Worm (Caenorhabditis elegans): ENCODE measurements around the gene sdz-20.
"Not testable (repeated sequence)": the region's sequence is repeated elsewhere in the genome, so short reads cannot be mapped to it uniquely, and the experiment has no call there.

sdz-20 gene

DNA sequence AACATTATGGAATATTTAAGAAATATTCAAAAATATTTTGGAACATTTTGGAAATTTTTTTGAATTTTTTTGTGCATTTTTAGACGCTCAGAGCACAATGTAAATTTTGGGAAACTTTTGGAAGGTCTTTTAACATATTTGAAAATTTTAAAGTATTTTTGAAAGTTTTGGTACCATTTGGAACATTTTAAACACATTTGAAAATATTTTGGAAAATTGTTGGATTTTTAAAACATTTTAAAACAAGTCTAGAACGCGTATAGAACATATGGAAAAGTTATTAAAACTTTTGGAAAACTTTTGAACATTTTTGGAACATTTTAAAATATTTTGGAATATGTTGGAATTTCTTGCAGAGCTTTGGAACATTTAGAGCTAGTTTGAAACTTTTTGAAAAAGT is at the start of gene sdz-20:
sdz-20 (plus strand) TSS at position 301 of the 400 bp plus-strand sequence.
- TF ChIP-seq nhr-21 (tag; optimal IDR thresholded peaks at IDR 0.05) (no peak), lsy-2 (tag; optimal IDR thresholded peaks at IDR 0.05) (no peak), Y55F3AM.14 (GFP tag; optimal IDR thresholded peaks at IDR 0.05) (no peak), nhr-23 (tag; optimal IDR thresholded peaks at IDR 0.05) (no peak), snpc-4 (tag; optimal IDR thresholded peaks at IDR 0.05) (no peak), ZK546.5 (tag; optimal IDR thresholded peaks at IDR 0.05) (no peak), ztf-1 (GFP tag; conservative IDR thresholded peaks at IDR 0.05) (no peak), unc-62 (GFP tag; optimal IDR thresholded peaks at IDR 0.05) (no peak), mdl-1 (tag; optimal IDR thresholded peaks at IDR 0.05) (no peak), egl-27 (tag; optimal IDR thresholded peaks at IDR 0.05) (no peak), fos-1 (tag; optimal IDR thresholded peaks at IDR 0.05) (no peak), mbf-1 (tag; optimal IDR thresholded peaks at IDR 0.05) (no peak), nhr-12 (tag; optimal IDR thresholded peaks at IDR 0.05) (no peak), ceh-16 (tag; optimal IDR thresholded peaks at IDR 0.05) (no peak), nhr-77 (tag; optimal IDR thresholded peaks at IDR 0.05) (no peak), ztf-11 (tag; optimal IDR thresholded peaks at IDR 0.05) (no peak), C34F6.9 (tag; optimal IDR thresholded peaks at IDR 0.05) (no peak), unc-55 (GFP tag; optimal IDR thresholded peaks at IDR 0.05) (no peak), peb-1 (tag; optimal IDR thresholded peaks at IDR 0.05) (no peak), nhr-129 (tag; optimal IDR thresholded peaks at IDR 0.05) (no peak)

DNA sequence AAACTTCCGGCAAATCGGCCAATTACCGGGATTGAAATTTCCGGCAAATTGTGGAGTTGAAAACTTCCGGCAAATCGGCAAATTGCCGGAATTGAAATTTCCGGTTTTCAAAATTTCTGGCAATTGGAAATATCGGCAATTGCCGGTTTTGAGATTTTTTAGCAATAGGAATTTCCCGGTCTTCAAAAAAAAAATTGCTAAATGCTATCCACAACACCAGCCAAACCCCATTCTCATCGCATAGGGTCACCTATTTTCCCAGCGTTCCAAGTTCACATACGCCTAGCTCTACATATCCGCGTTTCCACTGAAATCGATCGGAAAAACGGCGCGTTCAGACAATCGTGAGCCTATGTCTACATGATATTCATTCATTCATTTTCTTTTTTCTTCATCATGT is 48.4 kb upstream of the sdz-20 start, which contains the start of gene F56A8.8:
F56A8.8 (plus strand) TSS at position 301 of the 400 bp plus-strand sequence.
- TF ChIP-seq ztf-4 (tag; optimal IDR thresholded peaks at IDR 0.05) (no peak), dmd-4 (tag; optimal IDR thresholded peaks at IDR 0.05) (no peak), nhr-6 (tag; optimal IDR thresholded peaks at IDR 0.05) (no peak), zag-1 (tag; optimal IDR thresholded peaks at IDR 0.05) (no peak), elt-1 (tag; optimal IDR thresholded peaks at IDR 0.05) (no peak), ztf-11 (tag; optimal IDR thresholded peaks at IDR 0.05) (no peak), sma-9 (GFP tag; optimal IDR thresholded peaks at IDR 0.05) (no peak), sma-9 (tag; optimal IDR thresholded peaks at IDR 0.05) (no peak), egl-27 (tag; optimal IDR thresholded peaks at IDR 0.05) (no peak), snpc-4 (tag; optimal IDR thresholded peaks at IDR 0.05) (no peak), nhr-10 (tag; optimal IDR thresholded peaks at IDR 0.05) (no peak), alr-1 (tag; optimal IDR thresholded peaks at IDR 0.05) (no peak), aly-2 (tag; optimal IDR thresholded peaks at IDR 0.05) (no peak), lsy-2 (tag; optimal IDR thresholded peaks at IDR 0.05) (no peak), nhr-129 (tag; optimal IDR thresholded peaks at IDR 0.05) (no peak), elt-3 (tag; optimal IDR thresholded peaks at IDR 0.05) (no peak), lin-11 (tag; optimal IDR thresholded peaks at IDR 0.05) (no peak), nhr-11 (tag; optimal IDR thresholded peaks at IDR 0.05) (no peak)

DNA sequence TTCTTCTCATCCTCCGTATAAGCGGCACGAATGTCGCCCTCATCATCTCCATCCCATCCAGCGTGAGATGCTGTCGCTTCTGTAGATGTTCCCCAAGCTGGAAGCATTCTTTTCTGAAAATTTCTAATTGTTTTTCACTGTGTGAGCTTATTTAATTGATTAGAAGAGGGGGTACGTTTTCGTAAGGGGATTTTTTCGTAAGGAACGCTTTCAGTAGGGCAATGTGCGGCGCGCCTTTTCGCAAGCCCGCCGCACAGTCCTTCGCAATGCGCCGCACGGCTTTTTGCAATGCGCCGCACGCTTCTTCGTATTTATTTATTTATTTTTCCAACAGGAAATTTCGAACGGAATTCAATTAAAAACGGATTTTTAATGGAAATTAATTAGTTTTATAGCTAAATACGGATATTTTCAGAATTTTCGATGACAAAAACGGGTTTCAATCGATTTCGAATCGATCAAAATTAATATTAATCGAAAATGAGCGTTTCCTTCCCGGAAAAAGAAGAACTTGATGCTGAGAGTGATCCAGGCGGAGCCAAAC is 40.8 kb upstream of the sdz-20 start, which contains the start of gene set-25:
set-25 (minus strand) TSS at position 120 of the 544 bp plus-strand sequence.
- TF ChIP-seq lsy-2 (tag; optimal IDR thresholded peaks at IDR 0.05), result peak in 1 of 2 experiments; percentile 37
- TF ChIP-seq sma-3 (GFP tag; optimal IDR thresholded peaks at IDR 0.05), result peak; percentile 8

DNA sequence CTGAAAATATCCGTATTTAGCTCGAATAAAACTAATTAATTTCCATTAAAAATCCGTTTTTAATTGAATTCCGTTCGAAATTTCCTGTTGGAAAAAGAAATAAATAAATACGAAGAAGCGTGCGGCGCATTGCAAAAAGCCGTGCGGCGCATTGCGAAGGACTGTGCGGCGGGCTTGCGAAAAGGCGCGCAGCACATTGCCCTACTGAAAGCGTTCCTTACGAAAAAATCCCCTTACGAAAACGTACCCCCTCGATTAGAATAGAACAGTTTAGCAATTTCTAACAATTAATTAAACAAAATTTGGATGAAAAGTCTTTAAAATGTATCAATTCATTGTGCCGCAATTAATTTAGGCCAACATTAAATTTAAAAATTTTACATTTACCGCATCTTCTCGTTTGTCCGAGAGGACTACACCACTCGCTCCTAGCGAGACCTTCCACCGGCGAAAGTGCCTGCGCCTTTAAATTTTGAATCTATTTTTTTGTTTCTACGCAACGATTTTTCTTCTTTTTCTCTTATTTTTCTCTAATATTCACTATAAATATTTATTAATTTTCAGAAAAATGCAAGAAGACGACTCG is 37.5 kb upstream of the sdz-20 start, which contains the start of gene npp-18:
npp-18 (plus strand) TSS at position 565 of the 586 bp plus-strand sequence.
- peak; percentile 61 for TF ChIP-seq F13H6.1 (tag; optimal IDR thresholded peaks at IDR 0.05)
- peak; percentile 33 for TF ChIP-seq fos-1 (tag; optimal IDR thresholded peaks at IDR 0.05)
- peak; percentile 74 for TF ChIP-seq lin-13 (GFP tag; optimal IDR thresholded peaks at IDR 0.05)
- TF ChIP-seq unc-55 (GFP tag; optimal IDR thresholded peaks at IDR 0.05), result peak; percentile 58
- peak in 1 of 2 experiments; percentile 77 for TF ChIP-seq lsy-2 (tag; optimal IDR thresholded peaks at IDR 0.05)
- peak; percentile 45 for TF ChIP-seq blmp-1 (tag; optimal IDR thresholded peaks at IDR 0.05; ENCODE audit: insufficient read depth)
- peak; percentile 17 for TF ChIP-seq snpc-4 (tag; optimal IDR thresholded peaks at IDR 0.05)
- TF ChIP-seq sem-4 (tag; optimal IDR thresholded peaks at IDR 0.05), result peak; percentile 38
- peak; percentile 63 for TF ChIP-seq sma-9 (GFP tag; optimal IDR thresholded peaks at IDR 0.05)
- not testable (repeated sequence) for TF ChIP-seq sma-9 (tag; optimal IDR thresholded peaks at IDR 0.05)
- peak; percentile 51 for TF ChIP-seq C34F6.9 (tag; optimal IDR thresholded peaks at IDR 0.05)
- TF ChIP-seq gmeb-1 (tag; optimal IDR thresholded peaks at IDR 0.05), result peak; percentile 78
- peak; percentile 60 for TF ChIP-seq crh-2 (tag; optimal IDR thresholded peaks at IDR 0.05)
- TF ChIP-seq sma-3 (GFP tag; optimal IDR thresholded peaks at IDR 0.05), result peak; percentile 56

Data from whole organism, L2 larva.